Fruit fly (Drosophila melanogaster) whole organism, embryonic: ENCODE measurements around the gene Rchy1.

Source experiments
- Aef1 ChIP-seq: fragments of 200-800 bp; sonication (Bioruptor generic); IDR thresholded peaks from 3 replicates; pipeline ENCODE4 v1.3.6; 2022; ENCODE audit warnings: missing biosample characterization, missing genetic modification characterization
- Atf6 ChIP-seq: fragments of 200-800 bp; sonication (Bioruptor generic); IDR thresholded peaks from 2 replicates; pipeline ENCODE4 v1.3.6; 2022; ENCODE audit warnings: missing biosample characterization, missing genetic modification characterization
- BtbVII ChIP-seq: fragments of 200-800 bp; sonication (Bioruptor generic); optimal IDR thresholded peaks from 3 replicates; lab custom pipeline; 2017; ENCODE audit warnings: missing biosample characterization, mild to moderate bottlenecking, missing genetic modification characterization
- CG1529 ChIP-seq: fragments of 200-800 bp; sonication (Bioruptor generic); optimal IDR thresholded peaks from 3 replicates; lab custom pipeline; 2018; ENCODE audit warnings: missing biosample characterization, missing genetic modification characterization
- CG1647 ChIP-seq: fragments of 200-800 bp; sonication (Bioruptor generic); optimal IDR thresholded peaks from 3 replicates; lab custom pipeline; 2016; ENCODE audit warnings: missing biosample characterization, missing genetic modification characterization
- CG16813 ChIP-seq: fragments of 200-800 bp; sonication (Bioruptor generic); IDR thresholded peaks from 3 replicates; pipeline ENCODE4 v1.3.6; 2022; ENCODE audit warnings: missing biosample characterization, missing genetic modification characterization; ENCODE audit not compliant: partially characterized antibody
- CG17359 ChIP-seq: fragments of 200-800 bp; sonication (Bioruptor generic); optimal IDR thresholded peaks from 3 replicates; lab custom pipeline; 2018; ENCODE audit warnings: missing biosample characterization, mild to moderate bottlenecking, missing genetic modification characterization, moderate library complexity
- CG17802 ChIP-seq: fragments of 200-800 bp; sonication (Bioruptor generic); optimal IDR thresholded peaks from 2 replicates; lab custom pipeline; 2018; ENCODE audit warnings: missing biosample characterization, mild to moderate bottlenecking, missing genetic modification characterization, moderate library complexity
- CG18262 ChIP-seq: fragments of 200-800 bp; optimal IDR thresholded peaks from 3 replicates; lab custom pipeline; 2019; ENCODE audit warnings: missing biosample characterization, mild to moderate bottlenecking, missing genetic modification characterization, moderate library complexity
- CG18599 ChIP-seq: fragments of 200-800 bp; sonication (Bioruptor generic); optimal IDR thresholded peaks from 3 replicates; lab custom pipeline; 2017; ENCODE audit warnings: missing biosample characterization, missing genetic modification characterization, mild to moderate bottlenecking, moderate library complexity, missing genetic modification reagents
- CG2129 ChIP-seq: fragments of 200-800 bp; sonication (Bioruptor generic); IDR thresholded peaks from 2 replicates; pipeline ENCODE4 v1.3.6; 2022; ENCODE audit warnings: missing biosample characterization, missing genetic modification characterization; ENCODE audit not compliant: partially characterized antibody
- CG30403 ChIP-seq: fragments of 200-800 bp; sonication (Bioruptor generic); optimal IDR thresholded peaks from 3 replicates; lab custom pipeline; 2016; ENCODE audit warnings: missing biosample characterization, missing genetic modification characterization
- CG32767 ChIP-seq: fragments of 200-800 bp; sonication (Bioruptor generic); IDR thresholded peaks from 2 replicates; pipeline ENCODE4 v1.3.6; 2022; ENCODE audit warnings: missing biosample characterization, missing genetic modification characterization
- CG6791 ChIP-seq: fragments of 200-800 bp; sonication (Bioruptor generic); IDR thresholded peaks from 3 replicates; pipeline ENCODE4 v1.3.6; 2022; ENCODE audit warnings: missing biosample characterization, missing genetic modification characterization; ENCODE audit not compliant: partially characterized antibody
- CG7556 ChIP-seq: fragments of 200-800 bp; sonication (Bioruptor generic); optimal IDR thresholded peaks from 2 replicates; lab custom pipeline; 2017; ENCODE audit warnings: missing biosample characterization, mild to moderate bottlenecking, missing genetic modification characterization
- CG8089 ChIP-seq: fragments of 200-800 bp; sonication (Bioruptor generic); optimal IDR thresholded peaks from 3 replicates; lab custom pipeline; 2016; ENCODE audit warnings: missing biosample characterization, missing genetic modification characterization
- ERR ChIP-seq: fragments of 200-800 bp; sonication (Bioruptor generic); optimal IDR thresholded peaks from 2 replicates; lab custom pipeline; 2016; ENCODE audit warnings: missing biosample characterization, missing genetic modification characterization
- HHEX ChIP-seq: fragments of 200-800 bp; sonication (Bioruptor generic); optimal IDR thresholded peaks from 3 replicates; lab custom pipeline; 2017; ENCODE audit warnings: missing biosample characterization, mild to moderate bottlenecking, missing genetic modification characterization, missing genetic modification reagents
- Hmx ChIP-seq: fragments of 200-800 bp; sonication (Bioruptor generic); optimal IDR thresholded peaks from 2 replicates; lab custom pipeline; 2016; ENCODE audit warnings: missing biosample characterization, missing genetic modification characterization
- Hsf ChIP-seq: fragments of 200-800 bp; sonication (Bioruptor generic); optimal IDR thresholded peaks from 3 replicates; lab custom pipeline; 2016; ENCODE audit warnings: missing biosample characterization, missing genetic modification characterization
- Jarid2 ChIP-seq: fragments of 200-800 bp; sonication (Bioruptor generic); optimal IDR thresholded peaks from 3 replicates; lab custom pipeline; 2017; ENCODE audit warnings: mild to moderate bottlenecking, missing biosample characterization, missing genetic modification reagents, missing genetic modification characterization
- Lpt ChIP-seq: fragments of >200 bp; optimal IDR thresholded peaks from 2 replicates; lab custom pipeline; 2018; ENCODE audit warnings: missing biosample characterization, missing genetic modification characterization
- NFAT ChIP-seq: fragments of 200-800 bp; sonication (Bioruptor generic); IDR thresholded peaks from 2 replicates; pipeline ENCODE4 v1.3.6; 2022; ENCODE audit warnings: missing biosample characterization, missing genetic modification characterization
- Nf-YA ChIP-seq: fragments of 200-800 bp; sonication (Bioruptor generic); IDR thresholded peaks from 2 replicates; pipeline ENCODE4 v1.3.6; 2022; ENCODE audit warnings: missing biosample characterization, missing genetic modification characterization
- Nf-YC ChIP-seq: fragments of 200-800 bp; optimal IDR thresholded peaks from 3 replicates; lab custom pipeline; 2019; ENCODE audit warnings: missing biosample characterization, mild to moderate bottlenecking, missing genetic modification characterization, moderate library complexity
- Side ChIP-seq: fragments of 200-800 bp; sonication (Bioruptor generic); optimal IDR thresholded peaks from 2 replicates; lab custom pipeline; 2016; ENCODE audit warnings: missing biosample characterization, missing genetic modification characterization
- Sry-δ ChIP-seq: fragments of 200-800 bp; sonication (Bioruptor generic); optimal IDR thresholded peaks from 2 replicates; lab custom pipeline; 2016; ENCODE audit warnings: missing biosample characterization, missing genetic modification characterization
- Stat92E ChIP-seq, 3 experiments: fragments of >200 bp in 2 of 3; fragments of 200-800 bp in 1 of 3; sonication (Bioruptor generic) in 1 of 3; optimal IDR thresholded peaks; 2 replicates each; lab custom pipeline; 2017 to 2019; ENCODE audit warnings: missing biosample characterization in 3 of 3, missing genetic modification characterization in 3 of 3, mild to moderate bottlenecking in 1 of 3, moderate library complexity in 1 of 3
- Usf ChIP-seq: fragments of 200-800 bp; sonication (Bioruptor generic); optimal IDR thresholded peaks from 2 replicates; lab custom pipeline; 2017; ENCODE audit warnings: missing genotype, missing biosample characterization, missing genetic modification characterization
- abd-A ChIP-seq: fragments of 200-800 bp; sonication (Bioruptor generic); optimal IDR thresholded peaks from 3 replicates; lab custom pipeline; 2019; ENCODE audit warnings: missing biosample characterization, mild to moderate bottlenecking, missing genetic modification characterization, moderate library complexity
- aop ChIP-seq: fragments of 200-800 bp; sonication (Bioruptor generic); IDR thresholded peaks from 2 replicates; pipeline ENCODE4 v1.3.6; 2022; ENCODE audit warnings: missing biosample characterization, missing genetic modification characterization
- ase ChIP-seq: fragments of 200-800 bp; sonication (Bioruptor generic); IDR thresholded peaks from 3 replicates; pipeline ENCODE4 v1.3.6; 2022; ENCODE audit warnings: missing biosample characterization, missing genetic modification characterization
- br ChIP-seq: fragments of >200 bp; optimal IDR thresholded peaks from 2 replicates; lab custom pipeline; 2017
- chm ChIP-seq: fragments of 200-800 bp; sonication (Bioruptor generic); IDR thresholded peaks from 2 replicates; pipeline ENCODE4 v1.3.6; 2022; ENCODE audit warnings: missing biosample characterization, missing genetic modification characterization
- chn ChIP-seq: fragments of 200-800 bp; sonication (Bioruptor generic); optimal IDR thresholded peaks from 2 replicates; lab custom pipeline; 2016; ENCODE audit warnings: missing biosample characterization, missing genetic modification characterization
- corto ChIP-seq: fragments of 200-800 bp; sonication (Bioruptor generic); optimal IDR thresholded peaks from 2 replicates; lab custom pipeline; 2016; ENCODE audit warnings: missing biosample characterization, mild to moderate bottlenecking, missing genetic modification characterization, moderate library complexity
- exex ChIP-seq: fragments of 200-800 bp; sonication (Bioruptor generic); optimal IDR thresholded peaks from 4 replicates; lab custom pipeline; 2018; ENCODE audit warnings: missing biosample characterization, mild to moderate bottlenecking, missing genetic modification characterization, moderate library complexity
- gcm ChIP-seq: fragments of 200-800 bp; sonication (Bioruptor generic); optimal IDR thresholded peaks from 2 replicates; lab custom pipeline; 2019; ENCODE audit warnings: missing biosample characterization, mild to moderate bottlenecking, missing genetic modification characterization, moderate library complexity
- hbn ChIP-seq: fragments of 200-800 bp; sonication (Bioruptor generic); IDR thresholded peaks from 2 replicates; pipeline ENCODE4 v1.3.6; 2022; ENCODE audit warnings: missing biosample characterization, missing genetic modification characterization; ENCODE audit not compliant: partially characterized antibody
- lmd ChIP-seq: fragments of 200-800 bp; sonication (Bioruptor generic); IDR thresholded peaks from 2 replicates; pipeline ENCODE4 v1.3.6; 2022; ENCODE audit warnings: missing biosample characterization, missing genetic modification characterization
- luna ChIP-seq: fragments of 200-800 bp; sonication (Bioruptor generic); optimal IDR thresholded peaks from 2 replicates; lab custom pipeline; 2016; ENCODE audit warnings: missing biosample characterization, missing genetic modification characterization
- mam ChIP-seq: fragments of 200-800 bp; sonication (Bioruptor generic); optimal IDR thresholded peaks from 3 replicates; lab custom pipeline; 2016; ENCODE audit warnings: missing biosample characterization, missing genetic modification characterization
- nerfin-1 ChIP-seq: fragments of 200-800 bp; sonication (Bioruptor generic); optimal IDR thresholded peaks from 3 replicates; lab custom pipeline; 2019; ENCODE audit warnings: missing biosample characterization, mild to moderate bottlenecking, missing genetic modification characterization, moderate library complexity
- nom ChIP-seq: fragments of 200-800 bp; sonication (Bioruptor generic); optimal IDR thresholded peaks from 2 replicates; lab custom pipeline; 2017; ENCODE audit warnings: missing biosample characterization, missing genetic modification characterization, mild to moderate bottlenecking, moderate library complexity, missing genetic modification reagents
- oc ChIP-seq: fragments of 200-800 bp; sonication (Bioruptor generic); optimal IDR thresholded peaks from 2 replicates; lab custom pipeline; 2018; ENCODE audit warnings: missing biosample characterization, mild to moderate bottlenecking, missing genetic modification characterization, moderate library complexity
- sens ChIP-seq: fragments of 200-800 bp; sonication (Bioruptor generic); peaks from one replicate; lab custom pipeline; 2016; ENCODE audit warnings: missing biosample characterization, missing genetic modification characterization
- sens-2 ChIP-seq: fragments of 200-800 bp; sonication (Bioruptor generic); IDR thresholded peaks from 2 replicates; pipeline ENCODE4 v1.3.6; 2022; ENCODE audit warnings: missing biosample characterization, missing genetic modification characterization
- so ChIP-seq: fragments of 200-800 bp; sonication (Bioruptor generic); IDR thresholded peaks from 3 replicates; pipeline ENCODE4 v1.3.6; 2022; ENCODE audit warnings: missing biosample characterization, missing genetic modification characterization
- sr ChIP-seq: fragments of 200-800 bp; sonication (Bioruptor generic); IDR thresholded peaks from 3 replicates; pipeline ENCODE4 v1.3.6; 2022; ENCODE audit warnings: missing biosample characterization, missing genetic modification characterization

Gene Rchy1

dm6 chr2L:6481310-6481738, 15.9 kb upstream of the Rchy1 start (continued):
- no peak for TF ChIP-seq gcm (GFP tag; lab: Kevin White, UChicago)
- TF ChIP-seq HHEX (GFP tag; lab: Kevin White, UChicago): no peak
- no peak for TF ChIP-seq Hmx (GFP tag; lab: Kevin White, UChicago)
- no peak for TF ChIP-seq Lpt (GFP tag; lab: Kevin White, UChicago)
- TF ChIP-seq BtbVII (GFP tag; lab: Kevin White, UChicago): no peak
- no peak for TF ChIP-seq ase
- TF ChIP-seq CG18599 (GFP tag; lab: Kevin White, UChicago): peak; percentile 32
- no peak for TF ChIP-seq corto (GFP tag; lab: Kevin White, UChicago)
- peak; percentile 52 for TF ChIP-seq Nf-YC (tag; lab: Kevin White, UChicago)
- no peak for TF ChIP-seq CG2129 (GFP tag; lab: Robert Waterston, UW)
- no peak for TF ChIP-seq CG8089 (GFP tag; lab: Kevin White, UChicago)
- no peak for TF ChIP-seq CG30403 (GFP tag; lab: Kevin White, UChicago)
- TF ChIP-seq CG17802 (tag; lab: Kevin White, UChicago): no peak
- TF ChIP-seq CG1529 (GFP tag; lab: Kevin White, UChicago): no peak
- peak; percentile 11; the same call in 1 of the 2 replicates for TF ChIP-seq chm (GFP tag; lab: Robert Waterston, UW)
- no peak for TF ChIP-seq aop (GFP tag; lab: Robert Waterston, UW)
- no peak for TF ChIP-seq Side (GFP tag; lab: Kevin White, UChicago)
- no peak for TF ChIP-seq NFAT (GFP tag; lab: Robert Waterston, UW)
- TF ChIP-seq lmd (GFP tag; lab: Robert Waterston, UW): no peak
- peak; percentile 58 for TF ChIP-seq exex (tag; lab: Kevin White, UChicago)
- no peak for TF ChIP-seq nerfin-1
- no peak for TF ChIP-seq Nf-YA (GFP tag; lab: Robert Waterston, UW)
- peak; percentile 53; the same call in 1 of the 2 replicates for TF ChIP-seq Atf6
- TF ChIP-seq Usf (GFP tag; lab: Kevin White, UChicago): no peak
- no peak for TF ChIP-seq CG17359 (tag; lab: Kevin White, UChicago)
- TF ChIP-seq hbn (GFP tag; lab: Robert Waterston, UW): peak; percentile 35
- TF ChIP-seq ERR (GFP tag; lab: Kevin White, UChicago): no peak
- TF ChIP-seq sens-2 (GFP tag; lab: Robert Waterston, UW): no peak
- TF ChIP-seq Sry-δ: no peak
- TF ChIP-seq sens (GFP tag; lab: Kevin White, UChicago): no peak
- peak; percentile 75 for TF ChIP-seq oc (tag; lab: Kevin White, UChicago)
- no peak for TF ChIP-seq so

- TF ChIP-seq CG32767 (GFP tag; lab: Robert Waterston, UW): peak; percentile 64
- TF ChIP-seq luna (GFP tag; lab: Kevin White, UChicago): peak; percentile 90
- TF ChIP-seq nom (GFP tag; lab: Kevin White, UChicago): no peak
- TF ChIP-seq Sry-δ: peak; percentile 100
- peak; percentile 91 for TF ChIP-seq Hsf (GFP tag; lab: Kevin White, UChicago)
- peak; percentile 95 for TF ChIP-seq mam
- TF ChIP-seq CG1647 (GFP tag; lab: Kevin White, UChicago): peak; percentile 76
- no peak for TF ChIP-seq Jarid2 (GFP tag; lab: Kevin White, UChicago)
- TF ChIP-seq sr (GFP tag; lab: Robert Waterston, UW): peak; percentile 45; the same call in 2 of the 3 replicates
- no peak for TF ChIP-seq Stat92E (GFP tag; optimal IDR thresholded peaks at IDR 0.05; lab: Kevin White, UChicago)
- peak; percentile 62 for TF ChIP-seq CG7556
- peak; percentile 82 for TF ChIP-seq Aef1 (GFP tag; lab: Robert Waterston, UW)
- peak; percentile 75 for TF ChIP-seq CG17359 (tag; lab: Kevin White, UChicago)
- TF ChIP-seq chn: peak; percentile 89
- TF ChIP-seq CG6791: peak; percentile 100
- TF ChIP-seq CG16813 (GFP tag; lab: Robert Waterston, UW): peak; percentile 100
- peak; percentile 73 for TF ChIP-seq CG18262 (tag; lab: Kevin White, UChicago)
- TF ChIP-seq br (lab: Kevin White, UChicago): no peak
- TF ChIP-seq abd-A: peak; percentile 51
These were observed 14.9 kb upstream of the Rchy1 start, which contains the start of the genes Sec61alpha and Daxx for dm6 chr2L:6480212-6480994. Gene Sec61alpha (minus strand): TSS chr2L:6480575. Gene Daxx (plus strand): TSS chr2L:6480929.
